Worm (Caenorhabditis elegans) whole organism, mixed stage, embryonic: ENCODE results near the gene C26E1.2.
A peak's percentile ranks its signal among the peaks of the same experiment; 100 is the strongest.

Source experiments
- M03D4.4 ChIP-seq: sonication (generic microtip); optimal IDR thresholded peaks from 2 replicates; lab custom pipeline; 2017; ENCODE audit warnings: mild to moderate bottlenecking, missing genetic modification characterization, missing compliant biosample characterization
- bed-3 ChIP-seq: fragments of 200-800 bp; sonication (Bioruptor generic); optimal IDR thresholded peaks from 3 replicates; lab custom pipeline; 2018; ENCODE audit warnings: mild to moderate bottlenecking, missing genetic modification characterization, moderate library complexity, missing compliant biosample characterization
- blmp-1 ChIP-seq: fragments of 150-350 bp; optimal IDR thresholded peaks from 2 replicates; lab custom pipeline; 2014; ENCODE audit warnings: missing biosample characterization, missing genetic modification characterization
- ceh-39 ChIP-seq: fragments of 150-350 bp; optimal IDR thresholded peaks from 2 replicates; lab custom pipeline; 2014; ENCODE audit warnings: missing biosample characterization, missing genetic modification characterization
- ceh-83 ChIP-seq: fragments of 200-800 bp; sonication (Bioruptor generic); optimal IDR thresholded peaks from 2 replicates; lab custom pipeline; 2018; ENCODE audit warnings: mild to moderate bottlenecking, missing genetic modification characterization, missing compliant biosample characterization
- ces-1 ChIP-seq: fragments of 150-350 bp; optimal IDR thresholded peaks from 2 replicates; lab custom pipeline; 2014; ENCODE audit warnings: missing biosample characterization, missing genetic modification reagents, missing genetic modification characterization
- cnd-1 ChIP-seq: fragments of 200-800 bp; sonication (Bioruptor generic); optimal IDR thresholded peaks from 2 replicates; lab custom pipeline; 2018; ENCODE audit warnings: mild to moderate bottlenecking, missing genetic modification characterization, missing compliant biosample characterization
- drap-1 ChIP-seq: fragments of 200-800 bp; sonication (Bioruptor generic); optimal IDR thresholded peaks from 3 replicates; lab custom pipeline; 2018; ENCODE audit warnings: mild to moderate bottlenecking, missing genetic modification characterization, missing compliant biosample characterization
- elt-1 ChIP-seq: sonication (generic microtip); optimal IDR thresholded peaks from 2 replicates; lab custom pipeline; 2017; ENCODE audit warnings: missing genetic modification characterization, mild to moderate bottlenecking, missing compliant biosample characterization, antibody characterized with exemption, moderate library complexity, borderline replicate concordance; ENCODE audit not compliant: insufficient read depth
- flh-1 ChIP-seq: fragments of 200-800 bp; sonication (Bioruptor generic); optimal IDR thresholded peaks from 2 replicates; lab custom pipeline; 2018; ENCODE audit warnings: mild to moderate bottlenecking, missing genetic modification characterization, moderate library complexity, missing compliant biosample characterization
- ham-2 ChIP-seq: fragments of 200-800 bp; sonication (Bioruptor generic); optimal IDR thresholded peaks from 2 replicates; lab custom pipeline; 2018; ENCODE audit warnings: mild to moderate bottlenecking, missing genetic modification characterization, missing compliant biosample characterization
- hlh-1 ChIP-seq: fragments of 150-350 bp; optimal IDR thresholded peaks from 2 replicates; lab custom pipeline; 2014; ENCODE audit warnings: missing biosample characterization, missing genetic modification reagents, missing genetic modification characterization
- lin-13 ChIP-seq: fragments of 150-350 bp; optimal IDR thresholded peaks from 2 replicates; lab custom pipeline; 2014; ENCODE audit warnings: missing biosample characterization, missing genetic modification characterization
- lin-32 ChIP-seq: fragments of 200-800 bp; sonication (Bioruptor generic); optimal IDR thresholded peaks from 2 replicates; lab custom pipeline; 2018; ENCODE audit warnings: mild to moderate bottlenecking, missing genetic modification characterization, missing compliant biosample characterization
- lsy-2 ChIP-seq: fragments of 150-350 bp; optimal IDR thresholded peaks from 2 replicates; lab custom pipeline; 2014; ENCODE audit warnings: missing biosample characterization, missing genetic modification characterization
- mab-5 ChIP-seq: fragments of 150-350 bp; optimal IDR thresholded peaks from 2 replicates; lab custom pipeline; 2014; ENCODE audit warnings: missing biosample characterization, missing genetic modification characterization
- mep-1 ChIP-seq: fragments of 150-350 bp; optimal IDR thresholded peaks from 2 replicates; lab custom pipeline; 2017; ENCODE audit warnings: missing biosample characterization, missing genetic modification reagents, missing genetic modification characterization, inconsistent platforms
- mls-2 ChIP-seq: sonication (generic microtip); optimal IDR thresholded peaks from 2 replicates; lab custom pipeline; 2016; ENCODE audit warnings: mild to moderate bottlenecking, missing genetic modification characterization, moderate library complexity, missing compliant biosample characterization
- nhr-12 ChIP-seq: fragments of 150-350 bp; optimal IDR thresholded peaks from 2 replicates; lab custom pipeline; 2014; ENCODE audit warnings: missing biosample characterization, missing genetic modification characterization
- nhr-28 ChIP-seq: fragments of 150-350 bp; optimal IDR thresholded peaks from 2 replicates; lab custom pipeline; 2014; ENCODE audit warnings: missing biosample characterization, missing genetic modification characterization
- nhr-76 ChIP-seq: sonication (generic microtip); optimal IDR thresholded peaks from 2 replicates; lab custom pipeline; 2017; ENCODE audit warnings: missing biosample characterization, missing genetic modification characterization
- pha-4 ChIP-seq: fragments of 150-350 bp; optimal IDR thresholded peaks from 2 replicates; lab custom pipeline; 2018; ENCODE audit warnings: missing biosample characterization, missing genetic modification reagents, missing genetic modification characterization
- sem-2 ChIP-seq: fragments of 200-800 bp; sonication (Bioruptor generic); optimal IDR thresholded peaks from 2 replicates; lab custom pipeline; 2018; ENCODE audit warnings: mild to moderate bottlenecking, missing genetic modification characterization, missing compliant biosample characterization
- sptf-1 ChIP-seq: sonication (generic microtip); optimal IDR thresholded peaks from 2 replicates; lab custom pipeline; 2017; ENCODE audit warnings: mild to moderate bottlenecking, missing genetic modification characterization, moderate library complexity, missing compliant biosample characterization
- tbx-8 ChIP-seq: fragments of 200-800 bp; sonication (Bioruptor generic); optimal IDR thresholded peaks from 2 replicates; lab custom pipeline; 2018; ENCODE audit warnings: mild to moderate bottlenecking, missing genetic modification characterization, moderate library complexity, missing compliant biosample characterization
- unc-120 ChIP-seq: sonication (generic microtip); optimal IDR thresholded peaks from 2 replicates; lab custom pipeline; 2017; ENCODE audit warnings: missing genetic modification characterization, missing compliant biosample characterization; ENCODE audit not compliant: poor library complexity, severe bottlenecking
- zip-8 ChIP-seq: fragments of 150-350 bp; optimal IDR thresholded peaks from 2 replicates; lab custom pipeline; 2014; ENCODE audit warnings: missing biosample characterization, missing genetic modification characterization
- ztf-11 ChIP-seq: fragments of 150-350 bp; optimal IDR thresholded peaks from 2 replicates; lab custom pipeline; 2014; ENCODE audit warnings: missing biosample characterization, missing genetic modification characterization

The C26E1.2 gene

DNA sequence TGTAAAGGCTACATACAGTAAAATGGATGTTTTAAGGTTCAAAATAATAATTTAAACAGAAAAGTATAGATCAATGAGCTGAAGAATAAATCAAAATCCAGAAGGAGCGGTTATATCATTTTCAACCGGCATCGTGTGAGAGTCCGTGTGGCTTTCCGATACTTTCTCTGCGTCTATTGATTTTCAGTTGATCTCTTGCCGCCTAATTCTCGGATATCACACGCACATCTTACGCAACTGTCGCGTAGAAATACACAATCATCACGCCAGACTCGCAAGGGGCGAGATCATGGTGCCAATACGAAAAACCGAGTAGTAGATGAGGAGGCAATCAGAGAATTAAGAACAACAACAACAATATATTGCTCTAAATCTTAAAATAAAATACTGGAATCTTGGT lies 16.1 kb upstream of the C26E1.2 start:
- TF ChIP-seq unc-120 (tag; lab: Kevin White, UChicago) (peak; percentile 21), flh-1 (GFP tag; lab: Kevin White, UChicago) (no peak), hlh-1 (tag; lab: Kevin White, UChicago) (peak; percentile 7)

- TF ChIP-seq cnd-1 (tag; lab: Kevin White, UChicago): no peak
- peak; percentile 96 for TF ChIP-seq ces-1
- TF ChIP-seq lin-13 (tag; lab: Kevin White, UChicago): no peak
- no peak for TF ChIP-seq zip-8 (tag; lab: Kevin White, UChicago)
- no peak for TF ChIP-seq mab-5
- no peak for TF ChIP-seq ceh-39
Measured at ce11 chrV:13294507-13294906, 10.4 kb upstream of the C26E1.2 start.

- TF ChIP-seq blmp-1 (tag; lab: Kevin White, UChicago) (no peak), hlh-1 (tag; lab: Kevin White, UChicago) (peak; percentile 47)
Measured at ce11 chrV:13295859-13296258, 9.1 kb upstream of the C26E1.2 start, which contains the start of gene uig-1. Gene uig-1, minus strand, starts transcription at chrV:13295978.

ce11 chrV:13297220-13297619 lies 7.7 kb upstream of the C26E1.2 start, which contains the start of gene C26E1.1:
Gene C26E1.1, plus strand, starts transcription at chrV:13297520.
- TF ChIP-seq elt-1: no peak
- no peak for TF ChIP-seq mep-1 (tag; lab: Kevin White, UChicago)
- TF ChIP-seq drap-1 (GFP tag; lab: Kevin White, UChicago): no peak
- no peak for TF ChIP-seq lin-13 (tag; lab: Kevin White, UChicago)
- TF ChIP-seq ceh-83 (GFP tag; lab: Kevin White, UChicago): no peak
- TF ChIP-seq hlh-1 (tag; lab: Kevin White, UChicago): no peak
- no peak for TF ChIP-seq M03D4.4
- TF ChIP-seq mls-2 (tag; lab: Kevin White, UChicago): no peak
- no peak for TF ChIP-seq bed-3 (GFP tag; lab: Kevin White, UChicago)
- TF ChIP-seq ham-2: no peak
- no peak for TF ChIP-seq blmp-1 (tag; lab: Kevin White, UChicago)
- TF ChIP-seq nhr-76 (tag; lab: Kevin White, UChicago): no peak
- TF ChIP-seq ztf-11: no peak
- no peak for TF ChIP-seq sptf-1 (tag; lab: Kevin White, UChicago)
- TF ChIP-seq sem-2 (GFP tag; lab: Kevin White, UChicago): no peak
- no peak for TF ChIP-seq ceh-39
- no peak for TF ChIP-seq unc-120 (tag; lab: Kevin White, UChicago)

DNA sequence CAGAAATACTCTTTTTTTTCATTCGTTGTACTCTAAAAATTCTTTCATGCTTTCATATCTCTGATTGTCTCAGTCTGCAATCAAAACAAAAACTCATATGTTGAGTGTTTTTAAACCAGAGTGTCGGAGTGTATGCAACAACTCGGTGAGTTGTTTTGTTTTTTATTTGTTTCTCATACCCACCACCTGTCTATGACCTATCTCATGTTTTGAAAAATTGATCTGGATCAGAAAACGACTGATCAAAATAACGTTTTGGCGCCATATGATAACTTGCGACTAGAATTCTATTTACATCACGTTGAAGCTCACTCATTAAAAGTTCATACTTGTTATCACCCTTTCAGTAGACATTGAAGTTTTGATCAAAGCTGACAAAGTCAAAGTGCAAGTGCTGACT lies 6.2 kb upstream of the C26E1.2 start:
- TF ChIP-seq mls-2 (tag; lab: Kevin White, UChicago) (no peak), elt-1 (no peak), lsy-2 (tag; lab: Kevin White, UChicago) (no peak), ceh-39 (no peak), flh-1 (GFP tag; lab: Kevin White, UChicago) (no peak), unc-120 (tag; lab: Kevin White, UChicago) (no peak), lin-13 (tag; lab: Kevin White, UChicago) (no peak), sptf-1 (tag; lab: Kevin White, UChicago) (no peak), mep-1 (tag; lab: Kevin White, UChicago) (no peak), tbx-8 (GFP tag; lab: Kevin White, UChicago) (no peak), pha-4 (no peak), nhr-12 (tag; lab: Kevin White, UChicago) (no peak), ztf-11 (no peak), ham-2 (no peak)

DNA sequence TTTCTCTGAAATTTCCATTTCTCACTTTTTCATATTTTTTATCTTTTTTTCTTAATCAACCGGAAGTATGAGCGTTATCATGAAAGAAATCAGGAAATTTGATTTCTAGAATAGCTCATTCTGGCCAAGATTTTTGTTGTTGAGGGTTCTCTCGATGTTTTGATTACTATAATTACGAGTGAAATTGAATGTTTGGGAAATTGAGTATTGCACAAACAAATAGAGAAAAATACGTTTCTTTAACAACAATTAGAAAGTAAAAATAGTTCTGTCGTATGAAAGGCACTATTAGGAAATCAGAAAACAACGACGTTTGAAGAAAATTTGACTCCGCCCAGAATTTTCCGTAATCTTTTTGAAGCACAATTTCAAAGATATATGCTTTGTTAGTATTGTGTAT lies 5.5 kb upstream of the C26E1.2 start:
- no peak for TF ChIP-seq unc-120 (tag; lab: Kevin White, UChicago)
- no peak for TF ChIP-seq nhr-28 (tag; lab: Kevin White, UChicago)
- TF ChIP-seq nhr-76 (tag; lab: Kevin White, UChicago): no peak
- TF ChIP-seq lin-32: no peak
- TF ChIP-seq mab-5: no peak
- no peak for TF ChIP-seq ces-1
- TF ChIP-seq sptf-1 (tag; lab: Kevin White, UChicago): no peak
